ENCODE assay signal across 1 worm cellular context in the genomic region with DNA sequence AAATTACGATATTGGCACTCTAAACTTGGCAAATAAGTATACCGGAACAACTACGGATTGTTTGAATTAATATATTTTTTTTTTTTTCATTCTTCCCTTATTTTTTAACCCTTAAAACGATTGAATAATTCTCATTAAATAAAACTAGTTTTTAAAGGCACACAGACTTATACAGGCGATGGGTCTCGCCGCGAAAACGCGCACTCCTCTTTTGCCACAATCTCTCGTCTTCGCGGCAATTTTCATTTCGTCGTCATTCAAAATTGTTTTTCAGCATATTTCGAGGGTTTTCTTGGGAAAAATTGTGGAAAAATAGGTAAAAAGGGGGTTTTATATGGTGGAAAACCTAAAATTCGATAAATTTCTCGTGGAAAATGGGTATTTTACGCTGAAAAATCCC.
TF ChIP-seq lines count a peak whose summit lies in the region.

No protein-coding gene starts in this region.

TF ChIP-seq in whole organism, L1 larva, 84 proteins besides CTCF, POLR2A, EP300 and RAD21 (continued from another document):
- TF ChIP-seq dpl-1 (GFP tag; optimal IDR thresholded peaks at IDR 0.05; lab: Kevin White, UChicago) (peak; percentile 60 to 82 (median 80)), ceh-82 (tag; optimal IDR thresholded peaks at IDR 0.05; lab: Kevin White, UChicago) (peak; percentile 36 to 54 (median 52)), efl-1 (optimal IDR thresholded peaks at IDR 0.05; lab: Kevin White, UChicago) (peak; percentile 83 to 85), efl-1 (GFP tag; optimal IDR thresholded peaks at IDR 0.05 in 1 of 2; lab: Kevin White, UChicago) (peak; percentile 82 to 98), fkh-10 (GFP tag; optimal IDR thresholded peaks at IDR 0.05; lab: Kevin White, UChicago) (no peak), unc-130 (tag; optimal IDR thresholded peaks at IDR 0.05; lab: Kevin White, UChicago) (peak; percentile 40), hlh-4 (tag; optimal IDR thresholded peaks at IDR 0.05; lab: Kevin White, UChicago) (no peak), egl-13 (tag; optimal IDR thresholded peaks at IDR 0.05; lab: Kevin White, UChicago) (no peak), tbx-2 (tag; optimal IDR thresholded peaks at IDR 0.05; lab: Kevin White, UChicago) (peak; percentile 59)
